Fruit fly (Drosophila melanogaster) whole organism, embryonic: ENCODE results near the gene CG13408.

ENCODE experiments used
- Adf1 ChIP-seq: fragments of 200-800 bp; sonication (Bioruptor generic); IDR thresholded peaks from 2 replicates; pipeline ENCODE4 v1.3.6; 2022; ENCODE audit warnings: missing biosample characterization, missing genetic modification characterization
- Asciz ChIP-seq: fragments of 200-800 bp; sonication (Bioruptor generic); optimal IDR thresholded peaks from 2 replicates; lab custom pipeline; 2017; ENCODE audit warnings: missing biosample characterization, mild to moderate bottlenecking, missing genetic modification characterization, missing genetic modification reagents
- Blimp-1 ChIP-seq: fragments of 200-800 bp; sonication (Bioruptor generic); optimal IDR thresholded peaks from 3 replicates; lab custom pipeline; 2018; ENCODE audit warnings: missing biosample characterization, missing genetic modification characterization, mild to moderate bottlenecking, moderate library complexity, missing genetic modification reagents
- Bteb2 ChIP-seq: fragments of 200-800 bp; sonication (Bioruptor generic); optimal IDR thresholded peaks from 2 replicates; lab custom pipeline; 2016; ENCODE audit warnings: missing biosample characterization, missing genetic modification characterization
- CG10267 ChIP-seq: fragments of 200-800 bp; sonication (Bioruptor generic); optimal IDR thresholded peaks from 2 replicates; lab custom pipeline; 2018; ENCODE audit warnings: missing biosample characterization, mild to moderate bottlenecking, missing genetic modification characterization, moderate library complexity
- CG11696 ChIP-seq: fragments of 200-800 bp; sonication (Bioruptor generic); IDR thresholded peaks from 2 replicates; pipeline ENCODE4 v1.3.6; 2022; ENCODE audit warnings: missing biosample characterization, missing genetic modification characterization
- CG11723 ChIP-seq: fragments of 200-800 bp; sonication (Bioruptor generic); optimal IDR thresholded peaks from 2 replicates; lab custom pipeline; 2017; ENCODE audit warnings: missing biosample characterization, mild to moderate bottlenecking, missing genetic modification characterization
- CG12104 ChIP-seq: fragments of 200-800 bp; sonication (Bioruptor generic); optimal IDR thresholded peaks from 3 replicates; lab custom pipeline; 2016; ENCODE audit warnings: missing biosample characterization, missing genetic modification characterization
- CG15269 ChIP-seq: fragments of 200-800 bp; sonication (Bioruptor generic); optimal IDR thresholded peaks from 2 replicates; lab custom pipeline; 2018; ENCODE audit warnings: missing biosample characterization, mild to moderate bottlenecking, missing genetic modification characterization, moderate library complexity
- CG15601 ChIP-seq: fragments of 200-800 bp; sonication (Bioruptor generic); optimal IDR thresholded peaks from 3 replicates; lab custom pipeline; 2019; ENCODE audit warnings: missing biosample characterization, mild to moderate bottlenecking, missing genetic modification characterization, moderate library complexity
- CG17802 ChIP-seq: fragments of 200-800 bp; sonication (Bioruptor generic); optimal IDR thresholded peaks from 2 replicates; lab custom pipeline; 2018; ENCODE audit warnings: missing biosample characterization, mild to moderate bottlenecking, missing genetic modification characterization, moderate library complexity
- CG18262 ChIP-seq: fragments of 200-800 bp; optimal IDR thresholded peaks from 3 replicates; lab custom pipeline; 2019; ENCODE audit warnings: missing biosample characterization, mild to moderate bottlenecking, missing genetic modification characterization, moderate library complexity
- CG33557 ChIP-seq: fragments of 200-800 bp; sonication (Bioruptor generic); optimal IDR thresholded peaks from 2 replicates; lab custom pipeline; 2019; ENCODE audit warnings: missing biosample characterization, mild to moderate bottlenecking, missing genetic modification characterization, moderate library complexity
- CG3847 ChIP-seq: fragments of 200-800 bp; sonication (Bioruptor generic); IDR thresholded peaks from 2 replicates; pipeline ENCODE4 v1.3.6; 2022; ENCODE audit warnings: missing biosample characterization, missing genetic modification characterization
- CG4820 ChIP-seq: fragments of 200-800 bp; sonication (Bioruptor generic); optimal IDR thresholded peaks from 3 replicates; lab custom pipeline; 2016; ENCODE audit warnings: missing biosample characterization, missing genetic modification characterization
- CG4854 ChIP-seq: fragments of 200-800 bp; sonication (Bioruptor generic); optimal IDR thresholded peaks from 2 replicates; lab custom pipeline; 2016; ENCODE audit warnings: missing biosample characterization, missing genetic modification characterization, inconsistent platforms
- CG6654 ChIP-seq: fragments of 200-800 bp; sonication (Bioruptor generic); optimal IDR thresholded peaks from 2 replicates; lab custom pipeline; 2017; ENCODE audit warnings: missing biosample characterization, mild to moderate bottlenecking, missing genetic modification characterization
- CG7556 ChIP-seq: fragments of 200-800 bp; sonication (Bioruptor generic); optimal IDR thresholded peaks from 2 replicates; lab custom pipeline; 2017; ENCODE audit warnings: missing biosample characterization, mild to moderate bottlenecking, missing genetic modification characterization
- CG7839 ChIP-seq: fragments of 200-800 bp; sonication (Bioruptor generic); optimal IDR thresholded peaks from 3 replicates; lab custom pipeline; 2018; ENCODE audit warnings: missing biosample characterization, mild to moderate bottlenecking, missing genetic modification characterization, moderate library complexity
- Deaf1 ChIP-seq: fragments of 200-800 bp; optimal IDR thresholded peaks from 3 replicates; lab custom pipeline; 2019; ENCODE audit warnings: missing biosample characterization, mild to moderate bottlenecking, missing genetic modification characterization, moderate library complexity
- Dip2 ChIP-seq: fragments of 200-800 bp; sonication (Bioruptor generic); IDR thresholded peaks from 2 replicates; pipeline ENCODE4 v1.3.6; 2022; ENCODE audit warnings: missing biosample characterization, missing genetic modification characterization
- Dll ChIP-seq: fragments of 200-800 bp; sonication (Bioruptor generic); IDR thresholded peaks from 4 replicates; pipeline ENCODE4 v1.3.6; 2022; ENCODE audit warnings: missing biosample characterization, missing genetic modification characterization; ENCODE audit not compliant: partially characterized antibody
- Doc2 ChIP-seq: fragments of 200-800 bp; sonication (Bioruptor generic); IDR thresholded peaks from 2 replicates; pipeline ENCODE4 v1.3.6; 2022; ENCODE audit warnings: missing biosample characterization, missing genetic modification characterization
- Dp ChIP-seq: fragments of 200-800 bp; sonication (Bioruptor generic); optimal IDR thresholded peaks from 2 replicates; lab custom pipeline; 2018; ENCODE audit warnings: missing biosample characterization, mild to moderate bottlenecking, missing genetic modification characterization, moderate library complexity
- E2f2 ChIP-seq: fragments of 200-800 bp; sonication (Bioruptor generic); IDR thresholded peaks from 2 replicates; pipeline ENCODE4 v1.3.6; 2022; ENCODE audit warnings: missing biosample characterization, missing genetic modification characterization
- Gsc ChIP-seq: fragments of 200-800 bp; sonication (Bioruptor generic); IDR thresholded peaks from 2 replicates; pipeline ENCODE4 v1.3.6; 2022; ENCODE audit warnings: missing biosample characterization, missing genetic modification characterization
- H15 ChIP-seq: fragments of 200-800 bp; sonication (Bioruptor generic); IDR thresholded peaks from 3 replicates; pipeline ENCODE4 v1.3.6; 2022; ENCODE audit warnings: missing biosample characterization, missing genetic modification characterization
- HHEX ChIP-seq: fragments of 200-800 bp; sonication (Bioruptor generic); optimal IDR thresholded peaks from 3 replicates; lab custom pipeline; 2017; ENCODE audit warnings: missing biosample characterization, mild to moderate bottlenecking, missing genetic modification characterization, missing genetic modification reagents
- Hr51 ChIP-seq, 2 experiments: fragments of 200-800 bp; sonication (Bioruptor generic); optimal IDR thresholded peaks; 2 replicates in 1 of 2; 3 replicates in 1 of 2; lab custom pipeline; 2016 to 2018; ENCODE audit warnings: missing biosample characterization in 2 of 2, missing genetic modification characterization in 2 of 2, mild to moderate bottlenecking in 1 of 2, moderate library complexity in 1 of 2
- Spps ChIP-seq: fragments of 200-800 bp; sonication (Bioruptor generic); optimal IDR thresholded peaks from 2 replicates; lab custom pipeline; 2018; ENCODE audit warnings: missing biosample characterization, mild to moderate bottlenecking, missing genetic modification characterization
- Sry-β ChIP-seq: fragments of 200-800 bp; sonication (Bioruptor generic); optimal IDR thresholded peaks from 2 replicates; lab custom pipeline; 2018; ENCODE audit warnings: missing biosample characterization, mild to moderate bottlenecking, missing genetic modification characterization, moderate library complexity
- ac ChIP-seq: fragments of 200-800 bp; sonication (Bioruptor generic); optimal IDR thresholded peaks from 3 replicates; lab custom pipeline; 2017; ENCODE audit warnings: missing biosample characterization, mild to moderate bottlenecking, missing genetic modification characterization
- al ChIP-seq: fragments of 200-800 bp; sonication (Bioruptor generic); IDR thresholded peaks from 2 replicates; pipeline ENCODE4 v1.3.6; 2022; ENCODE audit warnings: missing biosample characterization, missing genetic modification characterization
- az2 ChIP-seq: fragments of 200-800 bp; sonication (Bioruptor generic); optimal IDR thresholded peaks from 3 replicates; lab custom pipeline; 2016; ENCODE audit warnings: missing biosample characterization, missing genetic modification characterization
- chinmo ChIP-seq: fragments of 200-800 bp; sonication (Bioruptor generic); IDR thresholded peaks from 4 replicates; pipeline ENCODE4 v1.3.6; 2022; ENCODE audit warnings: missing biosample characterization, missing genetic modification characterization; ENCODE audit not compliant: partially characterized antibody
- crp ChIP-seq, 2 experiments: fragments of 200-800 bp; sonication (Bioruptor generic); optimal IDR thresholded peaks; 2 replicates in 1 of 2; 3 replicates in 1 of 2; lab custom pipeline; 2017; ENCODE audit warnings: missing biosample characterization in 2 of 2, missing genetic modification characterization in 2 of 2, mild to moderate bottlenecking in 1 of 2, moderate library complexity in 1 of 2
- da ChIP-seq: fragments of 200-800 bp; sonication (Bioruptor generic); optimal IDR thresholded peaks from 2 replicates; lab custom pipeline; 2016; ENCODE audit warnings: missing biosample characterization, missing genetic modification characterization
- emc ChIP-seq: fragments of 200-800 bp; sonication (Bioruptor generic); optimal IDR thresholded peaks from 2 replicates; lab custom pipeline; 2016; ENCODE audit warnings: missing biosample characterization, missing genetic modification characterization
- fru ChIP-seq: fragments of >200 bp; optimal IDR thresholded peaks from 2 replicates; lab custom pipeline; 2017
- gem ChIP-seq: fragments of 200-800 bp; sonication (Bioruptor generic); optimal IDR thresholded peaks from 2 replicates; lab custom pipeline; 2019; ENCODE audit warnings: missing biosample characterization, mild to moderate bottlenecking, missing genetic modification characterization, moderate library complexity
- insv ChIP-seq, 2 experiments: fragments of 200-800 bp; sonication (Bioruptor generic); optimal IDR thresholded peaks; 3 replicates each; lab custom pipeline; 2016 to 2018; ENCODE audit warnings: missing biosample characterization in 2 of 2, missing genetic modification characterization in 2 of 2
- lbe ChIP-seq: fragments of 200-800 bp; sonication (Bioruptor generic); optimal IDR thresholded peaks from 2 replicates; lab custom pipeline; 2016; ENCODE audit warnings: missing biosample characterization, mild to moderate bottlenecking, missing genetic modification characterization
- lilli ChIP-seq: fragments of 200-800 bp; sonication (Bioruptor generic); optimal IDR thresholded peaks from 3 replicates; lab custom pipeline; 2016; ENCODE audit warnings: missing biosample characterization, missing genetic modification characterization
- mam ChIP-seq: fragments of 200-800 bp; sonication (Bioruptor generic); optimal IDR thresholded peaks from 3 replicates; lab custom pipeline; 2016; ENCODE audit warnings: missing biosample characterization, missing genetic modification characterization
- nerfin-1 ChIP-seq: fragments of 200-800 bp; sonication (Bioruptor generic); optimal IDR thresholded peaks from 3 replicates; lab custom pipeline; 2019; ENCODE audit warnings: missing biosample characterization, mild to moderate bottlenecking, missing genetic modification characterization, moderate library complexity
- sc ChIP-seq, 3 experiments: fragments of >200 bp in 2 of 3; fragments of 200-800 bp in 1 of 3; sonication (Bioruptor generic) in 1 of 3; optimal IDR thresholded peaks; 2 replicates in 2 of 3; 3 replicates in 1 of 3; lab custom pipeline; 2017; ENCODE audit warnings: mild to moderate bottlenecking in 1 of 3, missing biosample characterization in 1 of 3, missing genetic modification characterization in 1 of 3, missing genetic modification reagents in 1 of 3
- slp2 ChIP-seq: fragments of 200-800 bp; sonication (Bioruptor generic); optimal IDR thresholded peaks from 2 replicates; lab custom pipeline; 2016; ENCODE audit warnings: missing biosample characterization, missing genetic modification characterization
- sqz ChIP-seq: fragments of 200-800 bp; sonication (Bioruptor generic); optimal IDR thresholded peaks from 3 replicates; lab custom pipeline; 2018; ENCODE audit warnings: missing biosample characterization, mild to moderate bottlenecking, missing genetic modification characterization
- sr ChIP-seq: fragments of 200-800 bp; sonication (Bioruptor generic); IDR thresholded peaks from 3 replicates; pipeline ENCODE4 v1.3.6; 2022; ENCODE audit warnings: missing biosample characterization, missing genetic modification characterization
- ttk ChIP-seq: fragments of 200-800 bp; sonication (Bioruptor generic); IDR thresholded peaks from 2 replicates; pipeline ENCODE4 v2.1.2; 2022; ENCODE audit warnings: missing biosample characterization, missing genetic modification characterization
- unpg ChIP-seq: fragments of 200-800 bp; sonication (Bioruptor generic); optimal IDR thresholded peaks from 3 replicates; lab custom pipeline; 2018; ENCODE audit warnings: missing biosample characterization, mild to moderate bottlenecking, missing genetic modification characterization, moderate library complexity

Gene CG13408

DNA sequence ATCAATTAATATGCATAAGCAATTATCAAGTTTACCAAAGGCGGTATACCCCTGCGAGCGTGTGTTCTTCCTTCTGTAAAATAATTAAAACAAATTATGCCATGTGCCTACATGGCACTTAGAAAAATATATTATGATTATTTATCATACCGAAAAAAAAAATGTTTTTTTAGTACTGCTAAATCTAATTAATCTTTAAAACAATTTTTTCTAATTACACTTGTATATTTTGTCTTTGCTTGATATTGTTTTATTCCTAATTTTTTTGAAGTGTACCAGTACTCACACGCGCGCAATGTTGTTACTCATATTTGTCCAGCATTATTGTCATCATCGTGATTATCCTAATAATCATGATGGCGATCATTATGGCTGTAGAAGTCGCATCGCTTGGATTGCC is 43.2 kb downstream of the CG13408 start (continued):
- no peak for TF ChIP-seq lilli (GFP tag; lab: Kevin White, UChicago)
- no peak for TF ChIP-seq Deaf1
- no peak for TF ChIP-seq H15 (GFP tag; lab: Robert Waterston, UW)
- TF ChIP-seq slp2 (GFP tag; lab: Kevin White, UChicago): no peak
- TF ChIP-seq CG4854 (GFP tag; lab: Kevin White, UChicago): no peak
- peak; percentile 3 for TF ChIP-seq CG10267 (tag; lab: Kevin White, UChicago)
- TF ChIP-seq da (GFP tag; lab: Kevin White, UChicago): no peak
- TF ChIP-seq HHEX: no peak
- TF ChIP-seq insv (GFP tag; optimal IDR thresholded peaks at IDR 0.05; lab: Kevin White, UChicago): no peak
- TF ChIP-seq CG11723 (GFP tag; lab: Kevin White, UChicago): no peak
- TF ChIP-seq unpg: peak; percentile 22
- TF ChIP-seq Dp (GFP tag; lab: Kevin White, UChicago): no peak
- TF ChIP-seq ac: no peak
- TF ChIP-seq Dll (GFP tag; lab: Robert Waterston, UW): no peak
- TF ChIP-seq nerfin-1 (tag; lab: Kevin White, UChicago): no peak
- no peak for TF ChIP-seq Spps (tag; lab: Kevin White, UChicago)
- no peak for TF ChIP-seq CG33557
- TF ChIP-seq E2f2 (GFP tag; lab: Robert Waterston, UW): no peak; the same call in 1 of the 2 replicates
- TF ChIP-seq mam: no peak
- TF ChIP-seq Asciz (GFP tag; lab: Kevin White, UChicago): no peak
- peak; percentile 40 for TF ChIP-seq CG7839 (tag; lab: Kevin White, UChicago)
- TF ChIP-seq fru (lab: Kevin White, UChicago): no peak
- TF ChIP-seq CG18262 (tag; lab: Kevin White, UChicago): peak; percentile 39
- no peak for TF ChIP-seq CG15601 (tag; lab: Kevin White, UChicago)
- TF ChIP-seq CG4820 (GFP tag; lab: Kevin White, UChicago): peak; percentile 2
- TF ChIP-seq emc (GFP tag; lab: Kevin White, UChicago): no peak
- no peak for TF ChIP-seq az2 (GFP tag; lab: Kevin White, UChicago)
- TF ChIP-seq CG17802: no peak
- no peak for TF ChIP-seq CG6654 (GFP tag; lab: Kevin White, UChicago)
- TF ChIP-seq Bteb2: no peak
- TF ChIP-seq sqz: no peak
- TF ChIP-seq Gsc (GFP tag; lab: Robert Waterston, UW): no peak
- no peak for TF ChIP-seq chinmo
- peak; percentile 34; the same call in 1 of the 2 replicates for TF ChIP-seq CG3847 (GFP tag; lab: Robert Waterston, UW)
- no peak for TF ChIP-seq ttk (GFP tag; lab: Robert Waterston, UW)
- TF ChIP-seq sc (optimal IDR thresholded peaks at IDR 0.05; lab: Kevin White, UChicago): no peak
- no peak for TF ChIP-seq sc (GFP tag; optimal IDR thresholded peaks at IDR 0.05; lab: Kevin White, UChicago)
- TF ChIP-seq Sry-β (GFP tag; lab: Kevin White, UChicago): no peak
- TF ChIP-seq CG11696 (GFP tag; lab: Robert Waterston, UW): no peak
- TF ChIP-seq crp (GFP tag; optimal IDR thresholded peaks at IDR 0.05; lab: Kevin White, UChicago): no peak
- TF ChIP-seq CG7556 (GFP tag; lab: Kevin White, UChicago): peak; percentile 13
- TF ChIP-seq CG15269: peak; percentile 39
- TF ChIP-seq Adf1 (GFP tag; lab: Robert Waterston, UW): no peak
- peak; percentile 55 for TF ChIP-seq gem (tag; lab: Kevin White, UChicago)
- TF ChIP-seq Hr51 (GFP tag; optimal IDR thresholded peaks at IDR 0.05; lab: Kevin White, UChicago): peak in 1 of 2 experiments; percentile 24
- TF ChIP-seq Doc2 (GFP tag; lab: Robert Waterston, UW): no peak
- TF ChIP-seq Blimp-1 (GFP tag; lab: Kevin White, UChicago): peak; percentile 31
- TF ChIP-seq lbe (GFP tag; lab: Kevin White, UChicago): no peak
- no peak for TF ChIP-seq Dip2 (GFP tag; lab: Robert Waterston, UW)
- no peak for TF ChIP-seq sr (GFP tag; lab: Robert Waterston, UW)
- TF ChIP-seq al: no peak
- no peak for TF ChIP-seq CG12104 (GFP tag; lab: Kevin White, UChicago)
